Worm (Caenorhabditis elegans): ENCODE results near the gene dmsr-11.

DNA sequence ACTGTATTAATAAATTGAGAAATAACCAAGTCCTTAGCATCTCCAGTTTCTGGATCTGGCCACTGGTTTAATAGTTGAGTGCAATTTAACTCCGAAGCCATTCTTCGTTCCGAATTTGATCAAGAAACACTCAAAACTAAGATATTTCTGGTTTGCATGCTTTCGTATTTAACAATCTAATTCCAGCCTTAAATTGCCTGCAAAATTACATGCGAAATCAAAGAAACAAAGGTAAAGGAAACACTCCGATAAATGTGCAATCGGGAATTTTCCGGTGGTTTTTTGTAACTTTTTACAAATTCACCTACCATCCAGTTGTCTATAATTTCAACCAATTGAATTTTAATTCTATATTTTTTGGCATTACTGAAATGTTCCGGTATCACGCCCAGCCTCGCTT, 2.0 kb downstream of the dmsr-11 start, which contains the start of gene dmsr-10:
- no peak for TF ChIP-seq pqm-1 (tag; optimal IDR thresholded peaks at IDR 0.05)
- no peak for TF ChIP-seq nhr-237 (tag; optimal IDR thresholded peaks at IDR 0.05)
- TF ChIP-seq ceh-9 (tag; optimal IDR thresholded peaks at IDR 0.05): no peak
- no peak for TF ChIP-seq pha-4 (tag; optimal IDR thresholded peaks at IDR 0.05)
- no peak for TF ChIP-seq unc-62 (GFP tag; optimal IDR thresholded peaks at IDR 0.05)
- TF ChIP-seq nhr-12 (tag; optimal IDR thresholded peaks at IDR 0.05): no peak
- TF ChIP-seq egl-27 (tag; optimal IDR thresholded peaks at IDR 0.05): no peak
- TF ChIP-seq snpc-4 (tag; optimal IDR thresholded peaks at IDR 0.05): no peak
- no peak for TF ChIP-seq nhr-28 (tag; optimal IDR thresholded peaks at IDR 0.05)
- TF ChIP-seq unc-39 (tag; optimal IDR thresholded peaks at IDR 0.05): no peak
- no peak for TF ChIP-seq elt-3 (tag; optimal IDR thresholded peaks at IDR 0.05)

Data from whole organism, L3 larva.